Worm (Caenorhabditis elegans) whole organism, L4 larva: ENCODE data around the gene glt-5.
A peak's percentile ranks its signal among the peaks of the same experiment; 100 is the strongest.

ENCODE experiments used
- D1046.2 ChIP-seq: fragments of 200-800 bp; sonication (Bioruptor generic); IDR thresholded peaks from 2 replicates; pipeline ENCODE4 v1.3.6; 2022; ENCODE audit warnings: missing genetic modification characterization, missing compliant biosample characterization
- F44E2.7 ChIP-seq: fragments of 200-800 bp; sonication (Bioruptor generic); IDR thresholded peaks from 2 replicates; pipeline ENCODE4 v2.1.2; 2022; ENCODE audit warnings: missing genetic modification characterization, missing compliant biosample characterization
- F49E8.2 ChIP-seq: sonication (generic microtip); optimal IDR thresholded peaks from 2 replicates; lab custom pipeline; 2016; ENCODE audit warnings: missing compliant biosample characterization, mild to moderate bottlenecking, missing genetic modification characterization, borderline replicate concordance
- R02D3.7 ChIP-seq: fragments of 150-350 bp; sonication (generic microtip); optimal IDR thresholded peaks from 3 replicates; lab custom pipeline; 2014; ENCODE audit warnings: missing biosample characterization, missing genetic modification characterization
- ZK337.2 ChIP-seq: fragments of 200-800 bp; sonication (Bioruptor generic); IDR thresholded peaks from 2 replicates; pipeline ENCODE4 v1.3.6; 2022; ENCODE audit warnings: missing genetic modification reagents, missing genetic modification characterization, missing compliant biosample characterization
- ZK546.5 ChIP-seq, 2 experiments: sonication (generic microtip); optimal IDR thresholded peaks; 2 replicates each; lab custom pipeline; 2017; ENCODE audit warnings: missing biosample characterization in 2 of 2, missing genetic modification characterization in 2 of 2
- aly-2 ChIP-seq: sonication (generic microtip); optimal IDR thresholded peaks from 2 replicates; lab custom pipeline; 2018; ENCODE audit warnings: missing biosample characterization, missing genetic modification characterization
- ama-1 ChIP-seq: fragments of 150-350 bp; optimal IDR thresholded peaks from 2 replicates; lab custom pipeline; 2014; ENCODE audit warnings: inconsistent platforms, mixed read lengths
- ceh-20 ChIP-seq: fragments of 200-800 bp; sonication (Bioruptor generic); IDR thresholded peaks from 2 replicates; pipeline ENCODE4 v1.3.6; 2022; ENCODE audit warnings: missing genetic modification reagents, missing genetic modification characterization, missing compliant biosample characterization
- ceh-28 ChIP-seq: fragments of 150-350 bp; optimal IDR thresholded peaks from 2 replicates; lab custom pipeline; 2014; ENCODE audit warnings: missing biosample characterization, missing genetic modification reagents, missing genetic modification characterization
- ceh-32 ChIP-seq: sonication (generic microtip); optimal IDR thresholded peaks from 2 replicates; lab custom pipeline; 2016; ENCODE audit warnings: mild to moderate bottlenecking, missing genetic modification characterization, missing compliant biosample characterization; ENCODE audit not compliant: poor library complexity
- ceh-82 ChIP-seq: sonication (generic microtip); optimal IDR thresholded peaks from 2 replicates; lab custom pipeline; 2017; ENCODE audit warnings: missing biosample characterization, missing genetic modification characterization
- ces-1 ChIP-seq: fragments of 150-350 bp; sonication (generic microtip); optimal IDR thresholded peaks from 4 replicates; lab custom pipeline; 2014; ENCODE audit warnings: missing biosample characterization, missing genetic modification reagents, missing genetic modification characterization
- daf-16 ChIP-seq, 3 experiments: sonication (generic microtip); optimal IDR thresholded peaks; 2 replicates each; lab custom pipeline; 2016 to 2017; ENCODE audit warnings: missing genetic modification characterization in 3 of 3, missing genetic modification reagents in 3 of 3, mild to moderate bottlenecking in 2 of 3, missing compliant biosample characterization in 2 of 3, missing biosample characterization in 1 of 3, moderate library complexity in 1 of 3
- daf-8 ChIP-seq: fragments of 200-800 bp; sonication (Bioruptor generic); IDR thresholded peaks from 2 replicates; pipeline ENCODE4 v1.3.6; 2022; ENCODE audit warnings: missing genetic modification characterization, missing compliant biosample characterization
- dmd-6 ChIP-seq: fragments of 200-800 bp; sonication (Bioruptor generic); IDR thresholded peaks from 2 replicates; pipeline ENCODE4 v1.3.6; 2022; ENCODE audit warnings: missing genetic modification reagents, missing genetic modification characterization, missing compliant biosample characterization
- dpl-1 ChIP-seq: fragments of 150-350 bp; optimal IDR thresholded peaks from 2 replicates; lab custom pipeline; 2014; ENCODE audit warnings: missing biosample characterization, missing genetic modification reagents, missing genetic modification characterization
- duxl-1 ChIP-seq: sonication (generic microtip); optimal IDR thresholded peaks from 2 replicates; lab custom pipeline; 2016; ENCODE audit warnings: mild to moderate bottlenecking, missing genetic modification characterization, moderate library complexity, missing compliant biosample characterization; ENCODE audit not compliant: poor library complexity
- dve-1 ChIP-seq: sonication (generic microtip); optimal IDR thresholded peaks from 2 replicates; lab custom pipeline; 2017; ENCODE audit warnings: antibody characterized with exemption, mild to moderate bottlenecking, missing genetic modification characterization, missing compliant biosample characterization; ENCODE audit not compliant: insufficient read depth
- egl-27 ChIP-seq: sonication (generic microtip); optimal IDR thresholded peaks from 3 replicates; lab custom pipeline; 2017; ENCODE audit warnings: missing biosample characterization, missing genetic modification reagents, missing genetic modification characterization
- egl-43 ChIP-seq: fragments of 200-800 bp; sonication (Bioruptor generic); IDR thresholded peaks from 2 replicates; pipeline ENCODE4 v1.3.6; 2022; ENCODE audit warnings: missing genetic modification reagents, missing genetic modification characterization, missing compliant biosample characterization
- hlh-11 ChIP-seq: fragments of 200-800 bp; sonication (Bioruptor generic); optimal IDR thresholded peaks from 2 replicates; lab custom pipeline; 2018; ENCODE audit warnings: mild to moderate bottlenecking, missing genetic modification characterization, missing compliant biosample characterization
- lin-1 ChIP-seq: fragments of 200-800 bp; sonication (Bioruptor generic); IDR thresholded peaks from 2 replicates; pipeline ENCODE4 v1.3.6; 2022; ENCODE audit warnings: missing genetic modification reagents, missing genetic modification characterization, missing compliant biosample characterization
- lin-13 ChIP-seq: fragments of 150-350 bp; optimal IDR thresholded peaks from 2 replicates; lab custom pipeline; 2014; ENCODE audit warnings: missing biosample characterization, missing genetic modification reagents, missing genetic modification characterization
- lin-15B ChIP-seq: fragments of 150-350 bp; sonication (generic microtip); optimal IDR thresholded peaks from 3 replicates; lab custom pipeline; 2014; ENCODE audit warnings: missing biosample characterization, missing genetic modification characterization
- lsy-2 ChIP-seq, 2 experiments: fragments of 150-350 bp in 1 of 2; sonication (generic microtip) in 1 of 2; optimal IDR thresholded peaks; 2 replicates each; lab custom pipeline; 2014 to 2017; ENCODE audit warnings: missing biosample characterization in 2 of 2, missing genetic modification characterization in 2 of 2
- madf-5 ChIP-seq, 2 experiments: fragments of 200-800 bp; sonication (Bioruptor generic); IDR thresholded peaks; 2 replicates each; pipeline ENCODE4 v1.3.6; 2022; ENCODE audit warnings: missing compliant biosample characterization in 2 of 2, missing genetic modification characterization in 2 of 2
- mdl-1 ChIP-seq, 2 experiments: fragments of 150-350 bp in 1 of 2; sonication (generic microtip) in 1 of 2; optimal IDR thresholded peaks; 2 replicates each; lab custom pipeline; 2014 to 2017; ENCODE audit warnings: missing biosample characterization in 2 of 2, missing genetic modification characterization in 2 of 2
- mep-1 ChIP-seq: fragments of 150-350 bp; sonication (generic microtip); optimal IDR thresholded peaks from 3 replicates; lab custom pipeline; 2014; ENCODE audit warnings: missing biosample characterization, missing genetic modification characterization
- mes-2 ChIP-seq: sonication (generic microtip); optimal IDR thresholded peaks from 2 replicates; lab custom pipeline; 2016; ENCODE audit warnings: missing genotype, mild to moderate bottlenecking, missing genetic modification characterization, missing compliant biosample characterization; ENCODE audit not compliant: poor library complexity, severe bottlenecking
- nhr-11 ChIP-seq: fragments of 150-350 bp; optimal IDR thresholded peaks from 2 replicates; lab custom pipeline; 2014; ENCODE audit warnings: missing biosample characterization, missing genetic modification characterization
- nhr-28 ChIP-seq: fragments of 150-350 bp; optimal IDR thresholded peaks from 2 replicates; lab custom pipeline; 2014; ENCODE audit warnings: missing biosample characterization, missing genetic modification characterization
- nhr-42 ChIP-seq: fragments of 200-800 bp; sonication (Bioruptor generic); IDR thresholded peaks from 2 replicates; pipeline ENCODE4 v1.3.6; 2022; ENCODE audit warnings: missing genetic modification characterization, missing compliant biosample characterization
- nhr-6 ChIP-seq: fragments of 150-350 bp; optimal IDR thresholded peaks from 2 replicates; lab custom pipeline; 2014; ENCODE audit warnings: missing biosample characterization, missing genetic modification characterization
- nhr-77 ChIP-seq: fragments of 150-350 bp; optimal IDR thresholded peaks from 2 replicates; lab custom pipeline; 2014; ENCODE audit warnings: missing biosample characterization, missing genetic modification characterization
- pqm-1 ChIP-seq: sonication (generic microtip); optimal IDR thresholded peaks from 2 replicates; lab custom pipeline; 2017; ENCODE audit warnings: missing biosample characterization, missing genetic modification characterization
- snpc-1.2 ChIP-seq: fragments of 200-800 bp; sonication (Bioruptor generic); IDR thresholded peaks from 2 replicates; pipeline ENCODE4 v1.3.6; 2022; ENCODE audit warnings: missing genetic modification reagents, missing genetic modification characterization, missing compliant biosample characterization
- spr-3 ChIP-seq: fragments of 200-800 bp; sonication (Bioruptor generic); optimal IDR thresholded peaks from 2 replicates; lab custom pipeline; 2018; ENCODE audit warnings: mild to moderate bottlenecking, missing genetic modification characterization, missing compliant biosample characterization
- tag-97 ChIP-seq: fragments of 200-800 bp; sonication (Bioruptor generic); IDR thresholded peaks from 2 replicates; pipeline ENCODE4 v1.3.6; 2022; ENCODE audit warnings: missing genetic modification characterization, missing compliant biosample characterization
- unc-130 ChIP-seq: sonication (generic microtip); optimal IDR thresholded peaks from 2 replicates; lab custom pipeline; 2016; ENCODE audit warnings: missing genetic modification reagents, missing genetic modification characterization, missing compliant biosample characterization
- unc-39 ChIP-seq: sonication (generic microtip); optimal IDR thresholded peaks from 2 replicates; lab custom pipeline; 2017; ENCODE audit warnings: missing biosample characterization, missing genetic modification characterization
- unc-62 ChIP-seq, 3 experiments: fragments of 150-350 bp in 1 of 3; sonication (generic microtip); optimal IDR thresholded peaks in 2 of 3; peaks in 1 of 3; 1 replicate in 1 of 3; 2 replicates in 2 of 3; lab custom pipeline; 2014 to 2017; ENCODE audit warnings: missing biosample characterization in 3 of 3, missing genetic modification characterization in 3 of 3, missing genetic modification reagents in 3 of 3, missing genotype in 1 of 3
- zfp-2 ChIP-seq: sonication (generic microtip); optimal IDR thresholded peaks from 2 replicates; lab custom pipeline; 2016; ENCODE audit warnings: mild to moderate bottlenecking, missing genetic modification characterization, missing compliant biosample characterization
- zfp-3 ChIP-seq: fragments of 200-800 bp; sonication (Bioruptor generic); conservative IDR thresholded peaks from 2 replicates; pipeline ENCODE4 v1.3.6; 2022; ENCODE audit warnings: missing genetic modification reagents, missing genetic modification characterization, missing compliant biosample characterization
- ztf-11 ChIP-seq: fragments of 150-350 bp; optimal IDR thresholded peaks from 2 replicates; lab custom pipeline; 2014; ENCODE audit warnings: missing biosample characterization, missing genetic modification characterization

The glt-5 gene

DNA sequence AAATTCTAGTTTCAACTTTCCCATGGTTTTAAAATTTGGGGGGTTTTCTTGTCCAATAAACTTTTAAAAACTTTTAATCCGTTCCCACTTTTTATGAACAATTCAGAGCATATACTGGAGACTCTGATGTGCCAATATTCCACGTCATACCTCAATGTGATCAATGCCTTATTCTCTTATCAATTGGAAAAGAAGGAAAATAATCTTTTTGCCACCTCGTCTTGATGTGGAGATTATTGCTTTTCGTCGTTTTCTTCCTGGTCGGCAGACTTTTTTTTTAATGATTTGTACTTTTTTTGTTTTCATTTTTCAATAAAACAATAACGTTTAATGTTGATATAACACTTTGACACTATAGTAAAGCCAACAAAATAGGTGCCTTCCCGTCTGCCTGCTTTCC, 31.2 kb downstream of the glt-5 start:
- peak; percentile 7 for TF ChIP-seq nhr-77 (tag; lab: Kevin White, UChicago)
- no peak for TF ChIP-seq lin-1 (GFP tag; lab: Robert Waterston, UW)
- TF ChIP-seq egl-27, result no peak
- no peak for TF ChIP-seq unc-39 (tag; lab: Kevin White, UChicago)
- TF ChIP-seq R02D3.7 (tag; lab: Kevin White, UChicago), result no peak
- TF ChIP-seq dmd-6 (GFP tag; lab: Robert Waterston, UW), result peak; percentile 19; the same call in 1 of the 2 replicates
- TF ChIP-seq pqm-1 (tag; lab: Kevin White, UChicago), result peak; percentile 90
- no peak for TF ChIP-seq unc-130 (GFP tag; lab: Kevin White, UChicago)
- no peak for TF ChIP-seq nhr-11 (tag; lab: Kevin White, UChicago)
- TF ChIP-seq ceh-28, result no peak
- peak in 1 of 2 experiments; percentile 21 for TF ChIP-seq lsy-2 (tag; optimal IDR thresholded peaks at IDR 0.05; lab: Kevin White, UChicago)
- no peak for TF ChIP-seq mdl-1 (tag; optimal IDR thresholded peaks at IDR 0.05; lab: Kevin White, UChicago)
- no peak for TF ChIP-seq daf-16 (GFP tag; optimal IDR thresholded peaks at IDR 0.05; lab: Kevin White, UChicago)
- TF ChIP-seq daf-16 (tag; optimal IDR thresholded peaks at IDR 0.05; lab: Kevin White, UChicago), result peak; percentile 24
- TF ChIP-seq madf-5 (GFP tag; IDR thresholded peaks at IDR 0.05; lab: Robert Waterston, UW), result no peak
- TF ChIP-seq dve-1 (tag; lab: Kevin White, UChicago), result peak; percentile 56
- TF ChIP-seq nhr-28, result peak; percentile 5
- no peak for TF ChIP-seq ceh-32

DNA sequence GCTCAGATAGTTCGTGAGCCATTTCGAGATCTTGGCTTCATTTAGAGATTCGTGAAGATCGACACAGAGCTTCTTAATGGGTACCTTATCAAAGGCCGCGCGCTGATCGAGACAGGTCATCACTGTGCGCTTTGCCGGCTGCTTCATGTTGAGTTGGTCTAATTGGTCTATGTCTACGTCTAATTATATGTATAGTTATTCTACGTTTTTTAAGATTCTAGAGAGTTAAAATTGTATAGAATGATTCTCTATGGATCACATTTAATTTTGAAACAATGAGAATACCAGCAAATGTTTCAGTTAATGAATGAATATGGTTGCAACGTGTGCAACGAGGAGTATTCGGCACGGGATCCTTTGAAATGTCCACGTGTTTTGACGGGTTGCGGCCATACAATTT, 34.0 kb downstream of the glt-5 start, which contains the start of gene arc-1:
Gene arc-1 (plus strand): TSS at position 301 of the 400 bp plus-strand sequence.
- TF ChIP-seq nhr-42 (GFP tag; lab: Robert Waterston, UW) (no peak), F44E2.7 (GFP tag; lab: Robert Waterston, UW) (no peak)

ce11 chrII:9671308-9671707, 37.4 kb downstream of the glt-5 start, which contains the start of gene ZK1320.7:
ZK1320.7 (plus strand) TSS chrII:9671608.
- TF ChIP-seq ama-1 (lab: Kevin White, UChicago) (no peak), D1046.2 (GFP tag; lab: Robert Waterston, UW) (no peak), lin-1 (GFP tag; lab: Robert Waterston, UW) (no peak), daf-8 (GFP tag; lab: Robert Waterston, UW) (no peak), ceh-82 (no peak), F49E8.2 (tag; lab: Kevin White, UChicago) (no peak), tag-97 (GFP tag; lab: Robert Waterston, UW) (no peak), ceh-20 (GFP tag; lab: Robert Waterston, UW) (no peak)

ce11 chrII:9668959-9669358, 39.7 kb downstream of the glt-5 start, which contains the start of gene taf-8:
taf-8 (plus strand) TSS chrII:9669318.
- TF ChIP-seq hlh-11 (tag; lab: Kevin White, UChicago), result no peak
- TF ChIP-seq spr-3 (GFP tag; lab: Kevin White, UChicago), result no peak
- TF ChIP-seq ces-1 (GFP tag; lab: Kevin White, UChicago), result no peak
- no peak for TF ChIP-seq aly-2
- peak; percentile 66 for TF ChIP-seq dpl-1 (GFP tag; lab: Kevin White, UChicago)
- no peak for TF ChIP-seq zfp-3
- no peak for TF ChIP-seq ceh-82
- TF ChIP-seq egl-43 (GFP tag; lab: Robert Waterston, UW), result no peak
- no peak for TF ChIP-seq ztf-11 (tag; lab: Kevin White, UChicago)
- no peak for TF ChIP-seq ZK337.2 (GFP tag; lab: Robert Waterston, UW)
- TF ChIP-seq lin-13 (GFP tag; lab: Kevin White, UChicago), result no peak
- TF ChIP-seq ama-1 (lab: Kevin White, UChicago), result no peak
- TF ChIP-seq nhr-6 (tag; lab: Kevin White, UChicago), result no peak
- TF ChIP-seq F49E8.2 (tag; lab: Kevin White, UChicago), result no peak
- peak; percentile 68 for TF ChIP-seq R02D3.7 (tag; lab: Kevin White, UChicago)
- peak in 1 of 2 experiments; percentile 59 for TF ChIP-seq unc-62 (GFP tag; optimal IDR thresholded peaks at IDR 0.05 in 1 of 2; lab: Kevin White, UChicago)
- TF ChIP-seq unc-62 (tag; optimal IDR thresholded peaks at IDR 0.05; lab: Kevin White, UChicago), result no peak
- TF ChIP-seq daf-16 (GFP tag; optimal IDR thresholded peaks at IDR 0.05; lab: Kevin White, UChicago), result no peak
- peak; percentile 42 for TF ChIP-seq daf-16 (tag; optimal IDR thresholded peaks at IDR 0.05; lab: Kevin White, UChicago)
- TF ChIP-seq snpc-1.2 (GFP tag; lab: Robert Waterston, UW), result no peak
- no peak for TF ChIP-seq ZK546.5 (tag; optimal IDR thresholded peaks at IDR 0.05; lab: Kevin White, UChicago)
- no peak for TF ChIP-seq lin-15B (tag; lab: Kevin White, UChicago)
- TF ChIP-seq zfp-2 (tag; lab: Kevin White, UChicago), result no peak
- TF ChIP-seq duxl-1, result no peak
- no peak for TF ChIP-seq nhr-42 (GFP tag; lab: Robert Waterston, UW)
- no peak for TF ChIP-seq mep-1 (tag; lab: Kevin White, UChicago)
- TF ChIP-seq mes-2 (tag; lab: Kevin White, UChicago), result peak; percentile 60
